Worm (Caenorhabditis elegans): ENCODE measurements around the gene M7.7.

- TF ChIP-seq ztf-11 (tag; optimal IDR thresholded peaks at IDR 0.05) (no peak), nhr-237 (tag; optimal IDR thresholded peaks at IDR 0.05) (no peak), nhr-77 (tag; optimal IDR thresholded peaks at IDR 0.05) (no peak), lin-39 (tag; optimal IDR thresholded peaks at IDR 0.05) (no peak), aly-2 (tag; optimal IDR thresholded peaks at IDR 0.05) (no peak), nhr-11 (tag; optimal IDR thresholded peaks at IDR 0.05) (no peak), nhr-6 (tag; optimal IDR thresholded peaks at IDR 0.05) (no peak), fos-1 (tag; optimal IDR thresholded peaks at IDR 0.05) (no peak), ceh-82 (tag; optimal IDR thresholded peaks at IDR 0.05) (no peak)
These were observed 40.8 kb upstream of the M7.7 start, which contains the start of gene F36H1.11 for ce11 chrIV:11048871-11049270.

All from whole organism, L2 larva.